Fruit fly (Drosophila melanogaster): Measurements from ENCODE around the gene rdgA.

DNA sequence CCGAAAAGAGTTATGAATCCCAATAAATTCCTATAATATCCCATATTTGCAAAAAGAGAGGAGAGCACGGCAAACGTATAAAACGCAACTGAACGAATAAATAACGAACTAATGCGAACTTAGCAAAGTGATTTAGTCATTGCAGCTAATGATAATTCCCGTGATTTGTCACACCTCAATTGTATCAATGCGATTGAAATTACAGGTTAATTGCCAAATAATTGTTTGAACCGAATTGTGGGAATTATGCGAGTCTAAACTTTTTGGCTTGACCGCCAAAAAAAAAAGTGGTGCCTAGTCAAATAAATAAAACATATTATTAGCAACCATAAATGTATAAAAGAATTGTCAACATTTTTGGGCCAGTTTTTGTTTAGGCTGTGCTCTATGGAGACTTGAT is 77.5 kb downstream of the rdgA start, which contains the start of gene CG12662:
- no peak for TF ChIP-seq gl (tag; optimal IDR thresholded peaks at IDR 0.05)
- no peak for TF ChIP-seq CG17806 (tag; optimal IDR thresholded peaks at IDR 0.05)
- no peak for TF ChIP-seq CG13204 (GFP tag; optimal IDR thresholded peaks at IDR 0.05)
